Worm (Caenorhabditis elegans): ENCODE measurements around the gene F08G2.8.

ce11 chrII:13855352-13855751 lies 3.2 kb downstream of the F08G2.8 start:
- TF ChIP-seq ztf-26 (tag; optimal IDR thresholded peaks at IDR 0.05) (no peak), bed-1 (GFP tag; IDR thresholded peaks at IDR 0.05) (no peak), lin-40 (tag; optimal IDR thresholded peaks at IDR 0.05) (no peak), ztf-18 (tag; optimal IDR thresholded peaks at IDR 0.05) (no peak), nfya-1 (tag; optimal IDR thresholded peaks at IDR 0.05; ENCODE audit: borderline replicate concordance, insufficient read depth) (no peak), ama-1 (optimal IDR thresholded peaks at IDR 0.05) (no peak), ama-1 (GFP tag; optimal IDR thresholded peaks at IDR 0.05) (no peak), atf-7 (tag; optimal IDR thresholded peaks at IDR 0.05) (no peak), attf-6 (GFP tag; IDR thresholded peaks at IDR 0.05) (no peak), ceh-40 (GFP tag; IDR thresholded peaks at IDR 0.05) (no peak), aptf-2 (GFP tag; conservative IDR thresholded peaks at IDR 0.05) (no peak), snpc-3.4 (tag; optimal IDR thresholded peaks at IDR 0.05) (no peak), F57A8.1 (GFP tag; optimal IDR thresholded peaks at IDR 0.05) (no peak), ekl-4 (GFP tag; IDR thresholded peaks at IDR 0.05) (no peak)
